Worm (Caenorhabditis elegans) whole organism, late embryonic: ENCODE results near the gene C05C12.6.
"Not testable (repeated sequence)": the region's sequence is repeated elsewhere in the genome, so short reads cannot be mapped to it uniquely, and the experiment has no call there.

ENCODE experiments used
- ama-1 ChIP-seq: fragments of 150-350 bp; optimal IDR thresholded peaks from 2 replicates; lab custom pipeline; 2014
- elt-2 ChIP-seq: sonication (generic microtip); optimal IDR thresholded peaks from 2 replicates; lab custom pipeline; 2016; ENCODE audit warnings: missing genetic modification reagents, missing genetic modification characterization, missing compliant biosample characterization
- fax-1 ChIP-seq: sonication (generic microtip); optimal IDR thresholded peaks from 2 replicates; lab custom pipeline; 2016; ENCODE audit warnings: missing genotype, missing genetic modification characterization, missing compliant biosample characterization
- hlh-30 ChIP-seq: sonication (generic microtip); optimal IDR thresholded peaks from 2 replicates; lab custom pipeline; 2017; ENCODE audit warnings: antibody characterized with exemption, missing genetic modification characterization, missing compliant biosample characterization; ENCODE audit not compliant: insufficient read depth
- hlh-8 ChIP-seq: sonication (generic microtip); optimal IDR thresholded peaks from 2 replicates; lab custom pipeline; 2016; ENCODE audit warnings: missing genotype, missing genetic modification characterization, missing compliant biosample characterization
- lin-11 ChIP-seq: fragments of 200-800 bp; sonication (Bioruptor generic); optimal IDR thresholded peaks from 2 replicates; lab custom pipeline; 2018; ENCODE audit warnings: mild to moderate bottlenecking, missing genetic modification characterization, missing compliant biosample characterization
- nfya-1 ChIP-seq: sonication (generic microtip); optimal IDR thresholded peaks from 2 replicates; lab custom pipeline; 2017; ENCODE audit warnings: missing genetic modification characterization, mild to moderate bottlenecking, missing compliant biosample characterization, antibody characterized with exemption, moderate library complexity
- nhr-11 ChIP-seq: fragments of 150-350 bp; optimal IDR thresholded peaks from 2 replicates; lab custom pipeline; 2014; ENCODE audit warnings: missing biosample characterization, missing genetic modification characterization
- npax-4 ChIP-seq: sonication (generic microtip); optimal IDR thresholded peaks from 2 replicates; lab custom pipeline; 2016; ENCODE audit warnings: missing genetic modification characterization, missing compliant biosample characterization
- pha-4 ChIP-seq: fragments of 150-350 bp; optimal IDR thresholded peaks from 2 replicates; lab custom pipeline; 2018; ENCODE audit warnings: missing biosample characterization, missing genetic modification reagents, missing genetic modification characterization
- pqm-1 ChIP-seq: sonication (generic microtip); optimal IDR thresholded peaks from 2 replicates; lab custom pipeline; 2016; ENCODE audit warnings: missing genetic modification characterization, missing compliant biosample characterization
- sdc-2 ChIP-seq: sonication (generic microtip); optimal IDR thresholded peaks from 2 replicates; lab custom pipeline; 2016; ENCODE audit warnings: missing genotype, missing genetic modification characterization, missing compliant biosample characterization
- tbx-2 ChIP-seq: sonication (generic microtip); optimal IDR thresholded peaks from 2 replicates; lab custom pipeline; 2016; ENCODE audit warnings: missing genetic modification characterization, missing compliant biosample characterization
- unc-86 ChIP-seq: sonication (generic microtip); optimal IDR thresholded peaks from 2 replicates; lab custom pipeline; 2016; ENCODE audit warnings: missing genetic modification characterization, missing compliant biosample characterization

DNA sequence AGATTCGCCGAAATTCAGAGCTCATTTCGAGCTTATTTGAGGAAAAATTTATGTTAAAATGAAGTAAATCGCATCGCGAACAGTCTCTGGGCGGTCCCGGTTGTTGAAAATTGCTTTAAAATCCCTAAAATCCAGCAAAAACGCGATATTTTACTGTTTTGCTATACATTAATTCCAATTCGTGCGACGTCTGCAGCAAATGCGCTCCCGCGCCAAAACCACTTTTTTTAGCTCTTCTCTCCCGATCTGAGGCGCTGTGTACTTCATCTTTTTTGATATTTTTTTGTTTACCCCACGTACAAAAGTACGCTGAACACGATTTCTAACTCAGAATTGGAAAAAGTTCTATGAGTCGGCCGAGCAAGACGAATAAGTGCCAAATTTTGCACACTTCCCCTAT, 42.3 kb downstream of the C05C12.6 start, which contains the start of gene R07H5.16:
- not testable (repeated sequence) for TF ChIP-seq npax-4; tbx-2; elt-2 (tag; lab: Kevin White, UChicago); lin-11 (tag; lab: Kevin White, UChicago); nhr-11 (tag; lab: Kevin White, UChicago); hlh-30; nfya-1 (tag; lab: Kevin White, UChicago); unc-86; pqm-1; ama-1; fax-1; sdc-2 (tag; lab: Kevin White, UChicago); pha-4 (tag; lab: Kevin White, UChicago); hlh-8
